Worm (Caenorhabditis elegans): Measurements from ENCODE around the gene clec-32.

DNA sequence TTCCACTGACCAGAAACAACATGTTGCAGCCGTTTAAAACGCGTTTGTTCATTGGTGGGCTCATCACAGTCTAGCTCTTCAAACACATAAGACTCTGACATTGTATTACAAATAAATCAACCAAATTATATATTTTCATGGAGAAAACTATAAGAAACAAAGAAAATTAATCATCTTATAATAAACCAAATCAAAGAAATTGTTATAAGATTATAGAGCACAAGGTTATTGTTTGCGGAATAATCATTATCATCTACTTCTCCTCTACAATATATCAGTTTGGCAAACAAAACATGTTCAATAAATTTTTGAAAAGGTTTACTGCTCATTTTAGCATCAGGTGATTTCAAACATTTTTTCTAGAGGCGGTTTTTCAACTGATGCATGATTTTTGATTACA is at the start of gene clec-32, which contains the start of gene clec-24:
- TF ChIP-seq ama-1 (optimal IDR thresholded peaks at IDR 0.05) (no peak), snpc-1.2 (GFP tag; IDR thresholded peaks at IDR 0.05) (no peak), ZK546.5 (tag; optimal IDR thresholded peaks at IDR 0.05) (no peak), ceh-82 (tag; optimal IDR thresholded peaks at IDR 0.05) (no peak), aly-2 (tag; optimal IDR thresholded peaks at IDR 0.05) (no peak), ces-1 (GFP tag; optimal IDR thresholded peaks at IDR 0.05) (no peak), hif-1 (tag; optimal IDR thresholded peaks at IDR 0.05) (no peak), D1046.2 (GFP tag; IDR thresholded peaks at IDR 0.05) (no peak), nhr-76 (tag; optimal IDR thresholded peaks at IDR 0.05) (no peak), Y5F2A.4 (GFP tag; optimal IDR thresholded peaks at IDR 0.05) (no peak), snpc-4 (tag; optimal IDR thresholded peaks at IDR 0.05) (no peak), pha-4 (GFP tag; IDR thresholded peaks at IDR 0.05) (no peak), pha-4 (tag; optimal IDR thresholded peaks at IDR 0.05) (no peak)
